Worm (Caenorhabditis elegans) whole organism, L1 larva: ENCODE results near the gene ZK262.2.

Experiments
- blmp-1 ChIP-seq: fragments of 150-350 bp; optimal IDR thresholded peaks from 2 replicates; lab custom pipeline; 2014; ENCODE audit warnings: missing biosample characterization, missing genetic modification characterization
- egl-13 ChIP-seq: sonication (generic microtip); optimal IDR thresholded peaks from 2 replicates; lab custom pipeline; 2016; ENCODE audit warnings: missing genotype, missing genetic modification reagents, missing genetic modification characterization, missing compliant biosample characterization
- elt-3 ChIP-seq, 6 experiments: fragments of 150-350 bp in 1 of 6; sonication (generic microtip); optimal IDR thresholded peaks; 2 replicates each; lab custom pipeline; 2017 to 2018; ENCODE audit warnings: missing biosample characterization in 6 of 6, missing genetic modification characterization in 6 of 6, inconsistent platforms in 1 of 6
- jun-1 ChIP-seq: fragments of 150-350 bp; optimal IDR thresholded peaks from 2 replicates; lab custom pipeline; 2014; ENCODE audit warnings: missing biosample characterization, missing genetic modification reagents, missing genetic modification characterization
- lin-39 ChIP-seq: fragments of 150-350 bp; optimal IDR thresholded peaks from 2 replicates; lab custom pipeline; 2014; ENCODE audit warnings: missing biosample characterization, missing genetic modification reagents, missing genetic modification characterization
- mdl-1 ChIP-seq, 2 experiments: fragments of 150-350 bp; optimal IDR thresholded peaks; 2 replicates each; lab custom pipeline; 2014 to 2017; ENCODE audit warnings: missing biosample characterization in 2 of 2, missing genetic modification characterization in 2 of 2, inconsistent platforms in 1 of 2
- nhr-12 ChIP-seq: sonication (generic microtip); optimal IDR thresholded peaks from 2 replicates; lab custom pipeline; 2017; ENCODE audit warnings: missing biosample characterization, missing genetic modification characterization
- nhr-237 ChIP-seq: fragments of 150-350 bp; optimal IDR thresholded peaks from 2 replicates; lab custom pipeline; 2014; ENCODE audit warnings: missing biosample characterization, missing genetic modification characterization
- rnt-1 ChIP-seq: sonication (generic microtip); optimal IDR thresholded peaks from 2 replicates; lab custom pipeline; 2016; ENCODE audit warnings: mild to moderate bottlenecking, missing genetic modification characterization, moderate library complexity, missing compliant biosample characterization
- snpc-4 ChIP-seq: fragments of 150-350 bp; optimal IDR thresholded peaks from 2 replicates; lab custom pipeline; 2014; ENCODE audit warnings: missing biosample characterization, missing genetic modification characterization
- unc-62 ChIP-seq: fragments of 150-350 bp; optimal IDR thresholded peaks from 2 replicates; lab custom pipeline; 2014; ENCODE audit warnings: missing biosample characterization, missing genetic modification reagents, missing genetic modification characterization
- ztf-11 ChIP-seq, 2 experiments: sonication (generic microtip); optimal IDR thresholded peaks; 2 replicates each; lab custom pipeline; 2016 to 2017; ENCODE audit warnings: missing genetic modification characterization in 2 of 2, missing biosample characterization in 1 of 2, missing compliant biosample characterization in 1 of 2

- TF ChIP-seq unc-62 (GFP tag; lab: Kevin White, UChicago) (no peak), lin-39 (tag; lab: Kevin White, UChicago) (no peak), elt-3 (tag; optimal IDR thresholded peaks at IDR 0.05; lab: Kevin White, UChicago) (no peak), rnt-1 (no peak), mdl-1 (tag; optimal IDR thresholded peaks at IDR 0.05; lab: Kevin White, UChicago) (no peak), nhr-12 (tag; lab: Kevin White, UChicago) (no peak), ztf-11 (tag; optimal IDR thresholded peaks at IDR 0.05; lab: Kevin White, UChicago) (no peak), snpc-4 (tag; lab: Kevin White, UChicago) (no peak), nhr-237 (tag; lab: Kevin White, UChicago) (no peak), egl-13 (no peak), blmp-1 (tag; lab: Kevin White, UChicago) (no peak), jun-1 (tag; lab: Kevin White, UChicago) (no peak)
These were observed 12.8 kb upstream of the ZK262.2 start, which contains the start of gene ZK262.19 for ce11 chrV:18425544-18425943.
